Fruit fly (Drosophila melanogaster) whole organism, embryonic: Measurements from ENCODE around the gene Srp19.

ENCODE experiments used
- Antp ChIP-seq: fragments of 200-800 bp; sonication (Bioruptor generic); optimal IDR thresholded peaks from 3 replicates; lab custom pipeline; 2016; ENCODE audit warnings: missing biosample characterization, missing genetic modification characterization
- Atf3 ChIP-seq: fragments of 200-800 bp; sonication (Bioruptor generic); optimal IDR thresholded peaks from 3 replicates; lab custom pipeline; 2016; ENCODE audit warnings: missing biosample characterization, missing genetic modification characterization
- BtbVII ChIP-seq: fragments of 200-800 bp; sonication (Bioruptor generic); optimal IDR thresholded peaks from 3 replicates; lab custom pipeline; 2017; ENCODE audit warnings: missing biosample characterization, mild to moderate bottlenecking, missing genetic modification characterization
- CG11093 ChIP-seq: fragments of 200-800 bp; sonication (Bioruptor generic); IDR thresholded peaks from 3 replicates; pipeline ENCODE4 v1.3.6; 2022; ENCODE audit warnings: missing biosample characterization, missing genetic modification characterization
- CG1603 ChIP-seq: fragments of 200-800 bp; sonication (Bioruptor generic); optimal IDR thresholded peaks from 2 replicates; lab custom pipeline; 2019; ENCODE audit warnings: missing biosample characterization, mild to moderate bottlenecking, missing genetic modification characterization, moderate library complexity
- CG17612 ChIP-seq: fragments of 200-800 bp; sonication (Bioruptor generic); IDR thresholded peaks from 2 replicates; pipeline ENCODE4 v1.3.6; 2022; ENCODE audit warnings: missing biosample characterization, missing genetic modification characterization
- CG17829 ChIP-seq: fragments of 200-800 bp; optimal IDR thresholded peaks from 2 replicates; lab custom pipeline; 2019; ENCODE audit warnings: missing biosample characterization, mild to moderate bottlenecking, missing genetic modification characterization, moderate library complexity
- CG18011 ChIP-seq: fragments of 200-800 bp; sonication (Bioruptor generic); optimal IDR thresholded peaks from 2 replicates; lab custom pipeline; 2017; ENCODE audit warnings: missing biosample characterization, missing genetic modification characterization, mild to moderate bottlenecking, moderate library complexity, missing genotype
- CG18619 ChIP-seq: fragments of 200-800 bp; sonication (Bioruptor generic); optimal IDR thresholded peaks from 3 replicates; lab custom pipeline; 2017; ENCODE audit warnings: missing biosample characterization, mild to moderate bottlenecking, missing genetic modification characterization
- CG31388 ChIP-seq: fragments of 200-800 bp; sonication (Bioruptor generic); optimal IDR thresholded peaks from 2 replicates; lab custom pipeline; 2016; ENCODE audit warnings: missing biosample characterization, missing genetic modification characterization
- CG34376 ChIP-seq: fragments of 200-800 bp; sonication (Bioruptor generic); optimal IDR thresholded peaks from 2 replicates; lab custom pipeline; 2018; ENCODE audit warnings: missing biosample characterization, mild to moderate bottlenecking, missing genetic modification characterization
- CG3726 ChIP-seq: fragments of 200-800 bp; sonication (Bioruptor generic); IDR thresholded peaks from 3 replicates; pipeline ENCODE4, ENCODE4 v1.3.6; 2022; ENCODE audit warnings: missing biosample characterization, missing genetic modification characterization
- CG4424 ChIP-seq: fragments of 200-800 bp; sonication (Bioruptor generic); optimal IDR thresholded peaks from 3 replicates; lab custom pipeline; 2016; ENCODE audit warnings: missing biosample characterization, missing genetic modification characterization
- CG4707 ChIP-seq: fragments of 200-800 bp; sonication (Bioruptor generic); optimal IDR thresholded peaks from 2 replicates; lab custom pipeline; 2018; ENCODE audit warnings: missing biosample characterization, mild to moderate bottlenecking, missing genetic modification characterization, moderate library complexity
- CG5245 ChIP-seq: fragments of 200-800 bp; sonication (Bioruptor generic); optimal IDR thresholded peaks from 3 replicates; lab custom pipeline; 2016; ENCODE audit warnings: missing biosample characterization, missing genetic modification characterization
- CG9797 ChIP-seq: fragments of 200-800 bp; sonication (Bioruptor generic); optimal IDR thresholded peaks from 3 replicates; lab custom pipeline; 2018; ENCODE audit warnings: missing biosample characterization, mild to moderate bottlenecking, missing genetic modification characterization
- Dbx ChIP-seq: fragments of 200-800 bp; sonication (Bioruptor generic); IDR thresholded peaks from 3 replicates; pipeline ENCODE4 v1.3.6; 2022; ENCODE audit warnings: missing biosample characterization, missing genetic modification characterization
- GATAe ChIP-seq: fragments of 200-800 bp; sonication (Bioruptor generic); conservative IDR thresholded peaks from 2 replicates; pipeline ENCODE4 v1.3.6; 2022; ENCODE audit warnings: missing biosample characterization, missing genetic modification characterization
- Kr ChIP-seq: fragments of 200-800 bp; sonication (Bioruptor generic); optimal IDR thresholded peaks from 2 replicates; lab custom pipeline; 2017; ENCODE audit warnings: missing biosample characterization, mild to moderate bottlenecking, missing genetic modification characterization
- Oli ChIP-seq: fragments of 200-800 bp; sonication (Bioruptor generic); optimal IDR thresholded peaks from 2 replicates; lab custom pipeline; 2018; ENCODE audit warnings: missing biosample characterization, mild to moderate bottlenecking, missing genetic modification characterization, moderate library complexity
- Scr ChIP-seq: fragments of 200-800 bp; sonication (Bioruptor generic); IDR thresholded peaks from 2 replicates; pipeline ENCODE4 v1.3.6; 2022; ENCODE audit warnings: missing biosample characterization, missing genetic modification characterization; ENCODE audit not compliant: partially characterized antibody
- Side ChIP-seq: fragments of 200-800 bp; sonication (Bioruptor generic); optimal IDR thresholded peaks from 2 replicates; lab custom pipeline; 2016; ENCODE audit warnings: missing biosample characterization, missing genetic modification characterization
- amos ChIP-seq: fragments of 200-800 bp; sonication (Bioruptor generic); IDR thresholded peaks from 2 replicates; pipeline ENCODE4 v1.3.6; 2022; ENCODE audit warnings: missing biosample characterization, missing genetic modification characterization; ENCODE audit not compliant: partially characterized antibody
- ap ChIP-seq: fragments of 200-800 bp; sonication (Bioruptor generic); IDR thresholded peaks from 2 replicates; pipeline ENCODE4 v1.3.6; 2022; ENCODE audit warnings: missing biosample characterization, missing genetic modification characterization
- dm ChIP-seq: fragments of 200-800 bp; sonication (Bioruptor generic); optimal IDR thresholded peaks from 3 replicates; lab custom pipeline; 2016; ENCODE audit warnings: missing biosample characterization, missing genetic modification characterization
- ems ChIP-seq: fragments of 200-800 bp; sonication (Bioruptor generic); optimal IDR thresholded peaks from 3 replicates; lab custom pipeline; 2016; ENCODE audit warnings: missing biosample characterization, missing genetic modification characterization
- exex ChIP-seq: fragments of 200-800 bp; sonication (Bioruptor generic); optimal IDR thresholded peaks from 4 replicates; lab custom pipeline; 2018; ENCODE audit warnings: missing biosample characterization, mild to moderate bottlenecking, missing genetic modification characterization, moderate library complexity
- gcm2 ChIP-seq: fragments of 200-800 bp; sonication (Bioruptor generic); optimal IDR thresholded peaks from 2 replicates; lab custom pipeline; 2016; ENCODE audit warnings: missing biosample characterization, missing genetic modification characterization
- grn ChIP-seq: fragments of 200-800 bp; sonication (Bioruptor generic); optimal IDR thresholded peaks from 3 replicates; lab custom pipeline; 2017; ENCODE audit warnings: missing biosample characterization, missing genetic modification characterization
- insv ChIP-seq, 2 experiments: fragments of 200-800 bp; sonication (Bioruptor generic); optimal IDR thresholded peaks; 3 replicates each; lab custom pipeline; 2016 to 2018; ENCODE audit warnings: missing biosample characterization in 2 of 2, missing genetic modification characterization in 2 of 2
- mirr ChIP-seq: fragments of 200-800 bp; sonication (Bioruptor generic); optimal IDR thresholded peaks from 3 replicates; lab custom pipeline; 2018; ENCODE audit warnings: missing biosample characterization, mild to moderate bottlenecking, missing genetic modification characterization
- odd ChIP-seq: fragments of 200-800 bp; sonication (Bioruptor generic); optimal IDR thresholded peaks from 2 replicates; lab custom pipeline; 2017; ENCODE audit warnings: missing biosample characterization, mild to moderate bottlenecking, missing genetic modification characterization
- peb ChIP-seq: fragments of 200-800 bp; sonication (Bioruptor generic); IDR thresholded peaks from 2 replicates; pipeline ENCODE4 v1.3.6; 2022; ENCODE audit warnings: missing biosample characterization, missing genetic modification characterization
- pros ChIP-seq: fragments of 200-800 bp; sonication (Bioruptor generic); optimal IDR thresholded peaks from 3 replicates; lab custom pipeline; 2019; ENCODE audit warnings: missing biosample characterization, mild to moderate bottlenecking, missing genetic modification characterization, moderate library complexity
- repo ChIP-seq: fragments of 200-800 bp; sonication (Bioruptor generic); optimal IDR thresholded peaks from 2 replicates; lab custom pipeline; 2016; ENCODE audit warnings: missing biosample characterization, missing genetic modification characterization
- sima ChIP-seq: fragments of 200-800 bp; sonication (Bioruptor generic); optimal IDR thresholded peaks from 2 replicates; lab custom pipeline; 2016; ENCODE audit warnings: missing biosample characterization, missing genetic modification characterization
- so ChIP-seq: fragments of 200-800 bp; sonication (Bioruptor generic); IDR thresholded peaks from 3 replicates; pipeline ENCODE4 v1.3.6; 2022; ENCODE audit warnings: missing biosample characterization, missing genetic modification characterization
- stc ChIP-seq: fragments of 200-800 bp; sonication (Bioruptor generic); IDR thresholded peaks from 2 replicates; pipeline ENCODE4 v1.3.6; 2022; ENCODE audit warnings: missing biosample characterization, missing genetic modification characterization
- sug ChIP-seq: fragments of 200-800 bp; optimal IDR thresholded peaks from 2 replicates; lab custom pipeline; 2019; ENCODE audit warnings: missing biosample characterization, mild to moderate bottlenecking, missing genetic modification characterization, moderate library complexity
- tup ChIP-seq: fragments of 200-800 bp; sonication (Bioruptor generic); optimal IDR thresholded peaks from 2 replicates; lab custom pipeline; 2016; ENCODE audit warnings: missing biosample characterization, mild to moderate bottlenecking, missing genetic modification characterization, moderate library complexity
- vnd ChIP-seq: fragments of 200-800 bp; sonication (Bioruptor generic); IDR thresholded peaks from 3 replicates; pipeline ENCODE4 v1.3.6; 2022; ENCODE audit warnings: missing biosample characterization, missing genetic modification characterization; ENCODE audit not compliant: partially characterized antibody
- zen ChIP-seq: fragments of 200-800 bp; sonication (Bioruptor generic); optimal IDR thresholded peaks from 3 replicates; lab custom pipeline; 2018; ENCODE audit warnings: missing biosample characterization, mild to moderate bottlenecking, missing genetic modification characterization, moderate library complexity
- zen2 ChIP-seq: fragments of 200-800 bp; sonication (Bioruptor generic); IDR thresholded peaks from 3 replicates; pipeline ENCODE4 v1.3.6; 2022; ENCODE audit warnings: missing biosample characterization, missing genetic modification characterization; ENCODE audit not compliant: partially characterized antibody

Gene Srp19

DNA sequence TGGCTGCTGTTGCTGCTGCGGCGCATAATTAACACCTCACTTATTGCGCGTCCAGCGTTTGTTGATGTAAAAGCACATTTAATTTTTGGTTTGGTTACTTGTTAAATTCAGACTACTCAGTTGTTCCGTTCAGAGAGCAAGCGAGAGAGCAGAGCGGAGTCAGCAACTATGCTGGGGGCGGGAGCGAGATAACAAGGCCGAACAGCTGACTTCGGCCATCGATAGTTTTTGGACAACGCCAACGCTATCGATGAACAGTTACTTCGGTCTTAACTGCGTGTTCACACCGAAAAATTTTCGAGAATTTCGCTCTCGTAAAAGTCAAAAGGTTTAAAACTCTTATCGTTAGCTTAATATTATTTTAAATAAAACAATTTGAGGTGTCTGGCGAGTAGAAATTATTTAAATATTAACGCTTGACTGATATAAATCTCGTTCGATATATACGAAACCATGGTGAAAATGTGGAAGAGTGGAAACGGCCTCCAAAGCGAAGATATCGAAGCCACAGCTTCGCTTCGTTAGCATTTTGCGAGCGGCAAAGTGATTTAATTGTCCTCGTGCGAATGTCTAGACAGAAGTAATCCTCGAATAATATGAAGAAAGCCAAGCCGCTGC is 33.6 kb upstream of the Srp19 start, which contains the start of the genes SMSr and smid (continued):
- TF ChIP-seq Side (GFP tag; lab: Kevin White, UChicago) = no peak
- peak; percentile 49 for TF ChIP-seq grn
- peak; percentile 7 for TF ChIP-seq ems
- TF ChIP-seq repo (GFP tag; lab: Kevin White, UChicago) = no peak
- peak in 1 of 2 experiments; percentile 44 for TF ChIP-seq insv (GFP tag; optimal IDR thresholded peaks at IDR 0.05; lab: Kevin White, UChicago)
- peak; percentile 82 for TF ChIP-seq amos (GFP tag; lab: Robert Waterston, UW)
- TF ChIP-seq CG5245 (GFP tag; lab: Kevin White, UChicago) = no peak
- TF ChIP-seq tup (GFP tag; lab: Kevin White, UChicago) = peak; percentile 11
- TF ChIP-seq Scr (GFP tag; lab: Robert Waterston, UW) = peak; percentile 92
- peak; percentile 20 for TF ChIP-seq Atf3
- TF ChIP-seq CG11093 (GFP tag; lab: Robert Waterston, UW) = 0 out of 3 replicates have a peak, but pooled peaks have one; percentile 25
- TF ChIP-seq peb (GFP tag; lab: Robert Waterston, UW) = no peak
- no peak for TF ChIP-seq pros
- peak; percentile 91 for TF ChIP-seq vnd (GFP tag; lab: Robert Waterston, UW)
- peak; percentile 77 for TF ChIP-seq CG17829 (tag; lab: Kevin White, UChicago)
- peak; percentile 52 for TF ChIP-seq Antp (GFP tag; lab: Kevin White, UChicago)
- TF ChIP-seq CG3726 = no peak
- no peak for TF ChIP-seq Kr (GFP tag; lab: Kevin White, UChicago)
- TF ChIP-seq CG31388 (GFP tag; lab: Kevin White, UChicago) = no peak
- TF ChIP-seq CG1603 (tag; lab: Kevin White, UChicago) = peak; percentile 30
- peak; percentile 46 for TF ChIP-seq Oli (tag; lab: Kevin White, UChicago)
- TF ChIP-seq, all 482 proteins: peak for 283

DNA sequence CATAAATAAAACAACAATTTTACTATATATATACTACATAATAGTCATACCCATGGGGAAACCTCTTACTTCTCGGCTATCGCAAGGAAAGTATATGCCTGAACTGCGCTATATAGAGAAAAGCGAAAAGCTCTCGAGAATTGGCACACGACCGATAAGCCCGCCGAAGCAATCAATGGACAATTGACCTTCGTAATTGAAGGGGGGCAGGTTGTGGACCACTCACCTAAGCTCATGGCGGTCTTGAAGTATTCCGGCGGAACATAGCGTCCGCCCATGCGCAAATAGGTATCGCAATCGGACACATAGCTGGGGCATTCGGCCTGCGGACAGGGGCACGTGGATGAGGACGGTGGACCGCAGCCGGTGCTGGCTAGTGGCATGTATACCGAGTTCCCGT is 32.6 kb upstream of the Srp19 start:
- TF ChIP-seq so (GFP tag; lab: Robert Waterston, UW) (no peak), Dbx (GFP tag; lab: Robert Waterston, UW) (0 out of 3 replicates have a peak, but pooled peaks have one; percentile 16), exex (tag; lab: Kevin White, UChicago) (peak; percentile 4), sug (peak; percentile 30), CG17612 (GFP tag; lab: Robert Waterston, UW) (no peak)

DNA sequence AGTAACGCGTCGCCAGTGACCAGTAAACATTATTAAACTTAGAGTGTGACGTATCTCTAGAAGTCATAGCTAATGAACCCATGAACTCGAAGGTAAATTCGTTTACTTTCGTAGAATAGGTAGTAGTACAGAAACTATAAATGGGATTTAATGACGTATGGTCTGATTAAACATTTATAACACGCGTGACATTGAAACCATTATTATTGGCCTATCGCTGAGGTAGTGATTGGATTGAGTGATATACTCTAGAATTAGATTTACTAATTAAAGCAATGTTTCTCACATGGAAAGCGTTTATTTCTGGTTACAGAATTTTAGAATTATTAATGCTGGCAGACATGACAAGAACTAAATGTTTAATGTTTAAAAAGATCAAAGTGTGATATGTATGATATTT is 29.0 kb upstream of the Srp19 start:
- TF ChIP-seq GATAe (GFP tag; lab: Robert Waterston, UW) (no peak), CG34376 (GFP tag; lab: Kevin White, UChicago) (peak; percentile 36), CG9797 (GFP tag; lab: Kevin White, UChicago) (no peak), ap (GFP tag; lab: Robert Waterston, UW) (no peak), gcm2 (GFP tag; lab: Kevin White, UChicago) (no peak), dm (GFP tag; lab: Kevin White, UChicago) (no peak), odd (GFP tag; lab: Kevin White, UChicago) (no peak), sima (GFP tag; lab: Kevin White, UChicago) (no peak), CG18011 (GFP tag; lab: Kevin White, UChicago) (no peak), stc (GFP tag; lab: Robert Waterston, UW) (no peak), zen (tag; lab: Kevin White, UChicago) (no peak), exex (tag; lab: Kevin White, UChicago) (peak; percentile 83), CG4707 (no peak), mirr (GFP tag; lab: Kevin White, UChicago) (peak; percentile 71), zen2 (GFP tag; lab: Robert Waterston, UW) (no peak), sug (peak; percentile 29), BtbVII (GFP tag; lab: Kevin White, UChicago) (peak; percentile 44), CG4424 (GFP tag; lab: Kevin White, UChicago) (no peak), CG18619 (GFP tag; lab: Kevin White, UChicago) (no peak)
